Worm (Caenorhabditis elegans): ENCODE data around the gene Y45G5AM.7.
A peak's percentile ranks its signal among the peaks of the same experiment; 100 is the strongest.

Y45G5AM.7 gene

ce11 chrV:4143034-4143433 lies 27.0 kb downstream of the Y45G5AM.7 start (continued):
- TF ChIP-seq peb-1 (tag; optimal IDR thresholded peaks at IDR 0.05) (no peak), nhr-12 (tag; optimal IDR thresholded peaks at IDR 0.05) (no peak), ztf-1 (GFP tag; conservative IDR thresholded peaks at IDR 0.05) (no peak), F13H6.1 (tag; optimal IDR thresholded peaks at IDR 0.05) (peak; percentile 76)

- TF ChIP-seq nhr-10 (tag; optimal IDR thresholded peaks at IDR 0.05) (no peak), nhr-23 (tag; optimal IDR thresholded peaks at IDR 0.05) (no peak), ama-1 (optimal IDR thresholded peaks at IDR 0.05) (no peak), nhr-77 (tag; optimal IDR thresholded peaks at IDR 0.05) (no peak)
These were observed 31.4 kb downstream of the Y45G5AM.7 start, which contains the start of gene lgc-29 for ce11 chrV:4138688-4139087. Gene lgc-29 (plus strand): TSS chrV:4138988.

ce11 chrV:4134728-4135127 lies 35.3 kb downstream of the Y45G5AM.7 start, which contains the start of gene lgc-1:
Gene lgc-1 (plus strand): TSS chrV:4135028.
- no peak for TF ChIP-seq gmeb-1 (tag; optimal IDR thresholded peaks at IDR 0.05)
- no peak for TF ChIP-seq nhr-237 (tag; optimal IDR thresholded peaks at IDR 0.05)

ce11 chrV:4131471-4131939 lies 38.5 kb downstream of the Y45G5AM.7 start, which contains the start of gene nhr-57:
Gene nhr-57 (plus strand): TSS chrV:4131889.
- TF ChIP-seq nhr-25 (tag; optimal IDR thresholded peaks at IDR 0.05) (peak; percentile 86), unc-55 (GFP tag; optimal IDR thresholded peaks at IDR 0.05) (peak; percentile 19), sem-4 (tag; optimal IDR thresholded peaks at IDR 0.05) (peak; percentile 61), sma-9 (GFP tag; optimal IDR thresholded peaks at IDR 0.05) (peak; percentile 93), sma-9 (tag; optimal IDR thresholded peaks at IDR 0.05) (no peak), snpc-4 (tag; optimal IDR thresholded peaks at IDR 0.05) (no peak), F13H6.1 (tag; optimal IDR thresholded peaks at IDR 0.05) (peak; percentile 82), lin-11 (tag; optimal IDR thresholded peaks at IDR 0.05) (no peak), fos-1 (tag; optimal IDR thresholded peaks at IDR 0.05) (peak; percentile 73), mdl-1 (tag; optimal IDR thresholded peaks at IDR 0.05) (peak in 1 of 2 experiments; percentile 40), mbf-1 (tag; optimal IDR thresholded peaks at IDR 0.05) (no peak), elt-1 (tag; optimal IDR thresholded peaks at IDR 0.05) (no peak), ztf-4 (tag; optimal IDR thresholded peaks at IDR 0.05) (no peak), nhr-129 (tag; optimal IDR thresholded peaks at IDR 0.05) (peak; percentile 96), lin-39 (tag; optimal IDR thresholded peaks at IDR 0.05) (no peak), alr-1 (tag; optimal IDR thresholded peaks at IDR 0.05) (no peak), blmp-1 (tag; optimal IDR thresholded peaks at IDR 0.05; ENCODE audit: insufficient read depth) (peak; percentile 72), ztf-1 (GFP tag; conservative IDR thresholded peaks at IDR 0.05) (no peak), zag-1 (tag; optimal IDR thresholded peaks at IDR 0.05) (no peak), elt-3 (tag; optimal IDR thresholded peaks at IDR 0.05) (no peak), nhr-77 (tag; optimal IDR thresholded peaks at IDR 0.05) (no peak), ceh-82 (tag; optimal IDR thresholded peaks at IDR 0.05) (no peak), ztf-11 (tag; optimal IDR thresholded peaks at IDR 0.05) (no peak), unc-39 (tag; optimal IDR thresholded peaks at IDR 0.05) (no peak), lsy-2 (tag; optimal IDR thresholded peaks at IDR 0.05) (no peak), nhr-12 (tag; optimal IDR thresholded peaks at IDR 0.05) (no peak), peb-1 (tag; optimal IDR thresholded peaks at IDR 0.05) (no peak), nhr-11 (tag; optimal IDR thresholded peaks at IDR 0.05) (no peak), ama-1 (optimal IDR thresholded peaks at IDR 0.05) (no peak), dmd-4 (tag; optimal IDR thresholded peaks at IDR 0.05) (no peak), unc-62 (GFP tag; optimal IDR thresholded peaks at IDR 0.05) (no peak), mab-5 (tag; optimal IDR thresholded peaks at IDR 0.05) (no peak), nhr-10 (tag; optimal IDR thresholded peaks at IDR 0.05) (no peak), aly-2 (tag; optimal IDR thresholded peaks at IDR 0.05) (no peak), nhr-23 (tag; optimal IDR thresholded peaks at IDR 0.05) (no peak), lin-13 (GFP tag; optimal IDR thresholded peaks at IDR 0.05) (peak; percentile 31), skn-1 (tag; optimal IDR thresholded peaks at IDR 0.05) (peak; percentile 72), ZK546.5 (tag; optimal IDR thresholded peaks at IDR 0.05) (no peak), Y55F3AM.14 (GFP tag; optimal IDR thresholded peaks at IDR 0.05) (peak; percentile 86), nhr-21 (tag; optimal IDR thresholded peaks at IDR 0.05) (peak; percentile 87), gmeb-1 (tag; optimal IDR thresholded peaks at IDR 0.05) (peak; percentile 62), sma-3 (GFP tag; optimal IDR thresholded peaks at IDR 0.05) (peak; percentile 89), egl-27 (tag; optimal IDR thresholded peaks at IDR 0.05) (peak; percentile 60), crh-2 (tag; optimal IDR thresholded peaks at IDR 0.05) (peak; percentile 51), ceh-16 (tag; optimal IDR thresholded peaks at IDR 0.05) (no peak), nhr-237 (tag; optimal IDR thresholded peaks at IDR 0.05) (no peak), R02D3.7 (tag; optimal IDR thresholded peaks at IDR 0.05) (no peak), nhr-6 (tag; optimal IDR thresholded peaks at IDR 0.05) (peak; percentile 67)

Data from whole organism, L2 larva.